Worm (Caenorhabditis elegans) whole organism, young adult: Measurements from ENCODE around the gene cdc-42.

ENCODE experiments used
- F10E7.11 ChIP-seq: sonication (generic microtip); optimal IDR thresholded peaks from 2 replicates; lab custom pipeline; 2017; ENCODE audit warnings: mild to moderate bottlenecking, missing genetic modification characterization, moderate library complexity, missing compliant biosample characterization
- F22D6.2 ChIP-seq: sonication (generic microtip); optimal IDR thresholded peaks from 2 replicates; lab custom pipeline; 2016; ENCODE audit warnings: mild to moderate bottlenecking, missing genetic modification characterization, missing compliant biosample characterization
- F33H1.4 ChIP-seq: fragments of 200-800 bp; sonication (Bioruptor generic); IDR thresholded peaks from 2 replicates; pipeline ENCODE4 v1.3.6; 2022; ENCODE audit warnings: missing genetic modification reagents, missing genetic modification characterization, missing compliant biosample characterization
- F37B4.10 ChIP-seq: fragments of 200-800 bp; sonication (Bioruptor generic); IDR thresholded peaks from 2 replicates; pipeline ENCODE4 v1.3.6; 2022; ENCODE audit warnings: missing genetic modification characterization, missing compliant biosample characterization
- T07F8.4 ChIP-seq: sonication (generic microtip); optimal IDR thresholded peaks from 2 replicates; lab custom pipeline; 2016; ENCODE audit warnings: mild to moderate bottlenecking, missing genetic modification characterization, moderate library complexity, missing compliant biosample characterization
- Y53F4B.3 ChIP-seq: fragments of 200-800 bp; sonication (Bioruptor generic); IDR thresholded peaks from 2 replicates; pipeline ENCODE4 v1.3.6; 2022; ENCODE audit warnings: missing genetic modification reagents, missing genetic modification characterization, missing compliant biosample characterization
- Y95B8A.8 ChIP-seq: fragments of 200-800 bp; sonication (Bioruptor generic); IDR thresholded peaks from 2 replicates; pipeline ENCODE4 v1.3.6; 2022; ENCODE audit warnings: missing genetic modification reagents, missing genetic modification characterization, missing compliant biosample characterization
- akir-1 ChIP-seq: fragments of 200-800 bp; sonication (Bioruptor generic); optimal IDR thresholded peaks from 2 replicates; lab custom pipeline; 2018; ENCODE audit warnings: mild to moderate bottlenecking, missing genetic modification characterization, moderate library complexity, missing compliant biosample characterization
- athp-1 ChIP-seq: sonication (generic microtip); optimal IDR thresholded peaks from 2 replicates; lab custom pipeline; 2017; ENCODE audit warnings: mild to moderate bottlenecking, missing genetic modification characterization, missing compliant biosample characterization
- attf-6 ChIP-seq: fragments of 200-800 bp; sonication (Bioruptor generic); IDR thresholded peaks from 2 replicates; pipeline ENCODE4 v1.3.6; 2022; ENCODE audit warnings: missing genetic modification reagents, missing genetic modification characterization, missing compliant biosample characterization
- ccch-3 ChIP-seq: fragments of 200-800 bp; sonication (Bioruptor generic); optimal IDR thresholded peaks from 2 replicates; lab custom pipeline; 2018; ENCODE audit warnings: mild to moderate bottlenecking, missing genetic modification characterization, missing compliant biosample characterization
- cebp-1 ChIP-seq, 2 experiments: fragments of 200-800 bp in 1 of 2; sonication (Bioruptor generic) in 1 of 2; sonication (generic microtip) in 1 of 2; IDR thresholded peaks in 1 of 2; optimal IDR thresholded peaks in 1 of 2; 2 replicates each; pipeline versions ENCODE4 v1.3.6 to Lab custom; 2017 to 2022; ENCODE audit warnings: missing compliant biosample characterization in 2 of 2, missing genetic modification characterization in 2 of 2, mild to moderate bottlenecking in 1 of 2, missing genetic modification reagents in 1 of 2, moderate library complexity in 1 of 2
- cebp-2 ChIP-seq: fragments of 200-800 bp; sonication (Bioruptor generic); IDR thresholded peaks from 2 replicates; pipeline ENCODE4 v1.3.6; 2022; ENCODE audit warnings: missing genetic modification characterization, missing compliant biosample characterization
- ceh-100 ChIP-seq: fragments of 200-800 bp; sonication (Bioruptor generic); IDR thresholded peaks from 2 replicates; pipeline ENCODE4 v1.3.6; 2022; ENCODE audit warnings: missing genetic modification reagents, missing genetic modification characterization, missing compliant biosample characterization
- ceh-91 ChIP-seq: fragments of 200-800 bp; sonication (Bioruptor generic); IDR thresholded peaks from 2 replicates; pipeline ENCODE4 v1.3.6; 2022; ENCODE audit warnings: missing genetic modification reagents, missing genetic modification characterization, missing compliant biosample characterization
- die-1 ChIP-seq: sonication (generic microtip); optimal IDR thresholded peaks from 2 replicates; lab custom pipeline; 2016; ENCODE audit warnings: missing genotype, mild to moderate bottlenecking, missing genetic modification characterization, missing compliant biosample characterization
- dpff-1 ChIP-seq: sonication (generic microtip); optimal IDR thresholded peaks from 2 replicates; lab custom pipeline; 2017; ENCODE audit warnings: mild to moderate bottlenecking, missing genetic modification characterization, missing compliant biosample characterization
- dpl-1 ChIP-seq: fragments of 150-350 bp; optimal IDR thresholded peaks from 2 replicates; lab custom pipeline; 2014; ENCODE audit warnings: missing biosample characterization, missing genetic modification reagents, missing genetic modification characterization
- efl-1 ChIP-seq: fragments of 150-350 bp; optimal IDR thresholded peaks from 2 replicates; lab custom pipeline; 2014; ENCODE audit warnings: missing biosample characterization, missing genetic modification reagents, missing genetic modification characterization
- egl-44 ChIP-seq: fragments of 200-800 bp; sonication (Bioruptor generic); IDR thresholded peaks from 2 replicates; pipeline ENCODE4 v1.3.6; 2022; ENCODE audit warnings: missing genetic modification reagents, missing genetic modification characterization, missing compliant biosample characterization
- ets-4 ChIP-seq: fragments of 200-800 bp; sonication (Bioruptor generic); optimal IDR thresholded peaks from 2 replicates; lab custom pipeline; 2018; ENCODE audit warnings: mild to moderate bottlenecking, missing genetic modification characterization, missing compliant biosample characterization
- fkh-3 ChIP-seq: sonication (generic microtip); optimal IDR thresholded peaks from 2 replicates; lab custom pipeline; 2016; ENCODE audit warnings: mild to moderate bottlenecking, missing genetic modification characterization, missing compliant biosample characterization
- let-607 ChIP-seq, 2 experiments: fragments of 200-800 bp in 1 of 2; sonication (Bioruptor generic) in 1 of 2; sonication (generic microtip) in 1 of 2; optimal IDR thresholded peaks; 2 replicates each; lab custom pipeline; 2016 to 2018; ENCODE audit warnings: mild to moderate bottlenecking in 2 of 2, missing compliant biosample characterization in 2 of 2, missing genetic modification characterization in 2 of 2, moderate library complexity in 2 of 2, missing genotype in 1 of 2
- lin-26 ChIP-seq: fragments of 200-800 bp; sonication (Bioruptor generic); IDR thresholded peaks from 2 replicates; pipeline ENCODE4 v1.3.6; 2022; ENCODE audit warnings: missing genetic modification reagents, missing genetic modification characterization, missing compliant biosample characterization
- lin-40 ChIP-seq: sonication (generic microtip); optimal IDR thresholded peaks from 2 replicates; lab custom pipeline; 2016; ENCODE audit warnings: missing genetic modification characterization, mild to moderate bottlenecking, missing compliant biosample characterization, missing genotype, missing genetic modification reagents
- madf-8 ChIP-seq: fragments of 200-800 bp; sonication (Bioruptor generic); conservative IDR thresholded peaks from 2 replicates; pipeline ENCODE4 v1.3.6; 2022; ENCODE audit warnings: missing genetic modification reagents, missing genetic modification characterization, missing compliant biosample characterization
- mel-28 ChIP-seq: sonication (generic microtip); optimal IDR thresholded peaks from 2 replicates; lab custom pipeline; 2016; ENCODE audit warnings: borderline replicate concordance, mild to moderate bottlenecking, missing genetic modification characterization, missing compliant biosample characterization
- mes-4 ChIP-seq: sonication (generic microtip); optimal IDR thresholded peaks from 2 replicates; lab custom pipeline; 2016; ENCODE audit warnings: missing genotype, missing genetic modification characterization, missing compliant biosample characterization
- nfya-2 ChIP-seq: fragments of 200-800 bp; sonication (Bioruptor generic); IDR thresholded peaks from 2 replicates; pipeline ENCODE4 v1.3.6; 2022; ENCODE audit warnings: missing genetic modification reagents, missing genetic modification characterization, missing compliant biosample characterization
- rcor-1 ChIP-seq: fragments of 200-800 bp; sonication (Bioruptor generic); IDR thresholded peaks from 2 replicates; pipeline ENCODE4 v1.3.6; 2022; ENCODE audit warnings: missing genetic modification reagents, missing genetic modification characterization, missing compliant biosample characterization
- rec-8 ChIP-seq, 2 experiments: sonication (generic microtip); optimal IDR thresholded peaks; 2 replicates each; lab custom pipeline; 2016; ENCODE audit warnings: mild to moderate bottlenecking in 2 of 2, missing genetic modification characterization in 2 of 2, missing genetic modification reagents in 2 of 2, missing genotype in 2 of 2, missing biosample characterization in 1 of 2, missing compliant biosample characterization in 1 of 2, moderate library complexity in 1 of 2
- repo-1 ChIP-seq: sonication (generic microtip); optimal IDR thresholded peaks from 2 replicates; lab custom pipeline; 2017; ENCODE audit warnings: mild to moderate bottlenecking, missing genetic modification characterization, missing compliant biosample characterization
- snpc-1.3 ChIP-seq: sonication (generic microtip); optimal IDR thresholded peaks from 2 replicates; lab custom pipeline; 2017; ENCODE audit warnings: missing genetic modification characterization, mild to moderate bottlenecking, missing compliant biosample characterization, antibody characterized with exemption, moderate library complexity, missing genotype, missing genetic modification reagents; ENCODE audit not compliant: insufficient read depth
- snpc-3.4 ChIP-seq: sonication (generic microtip); optimal IDR thresholded peaks from 2 replicates; lab custom pipeline; 2017; ENCODE audit warnings: missing genetic modification characterization, mild to moderate bottlenecking, missing compliant biosample characterization, antibody characterized with exemption, moderate library complexity, missing genotype, missing genetic modification reagents
- snpc-4 ChIP-seq, 5 experiments: fragments of 150-350 bp in 1 of 5; sonication (generic microtip) in 4 of 5; optimal IDR thresholded peaks; 2 replicates each; lab custom pipeline; 2014 to 2018; ENCODE audit warnings: missing genetic modification characterization in 5 of 5, missing biosample characterization in 3 of 5, antibody characterized with exemption in 2 of 5, mild to moderate bottlenecking in 2 of 5, missing compliant biosample characterization in 2 of 5, missing genotype in 2 of 5, moderate library complexity in 2 of 5, missing genetic modification reagents in 1 of 5
- tlf-1 ChIP-seq: fragments of 200-800 bp; sonication (Bioruptor generic); optimal IDR thresholded peaks from 2 replicates; lab custom pipeline; 2018; ENCODE audit warnings: mild to moderate bottlenecking, missing genetic modification characterization, missing compliant biosample characterization
- unc-130 ChIP-seq: sonication (generic microtip); optimal IDR thresholded peaks from 2 replicates; lab custom pipeline; 2016; ENCODE audit warnings: missing genetic modification reagents, missing genetic modification characterization, missing compliant biosample characterization
- zfh-2 ChIP-seq: fragments of 200-800 bp; sonication (Bioruptor generic); conservative IDR thresholded peaks from 2 replicates; pipeline ENCODE4 v1.3.6; 2022; ENCODE audit warnings: missing genetic modification reagents, missing genetic modification characterization, missing compliant biosample characterization
- ztf-18 ChIP-seq: sonication (generic microtip); optimal IDR thresholded peaks from 2 replicates; lab custom pipeline; 2016; ENCODE audit warnings: missing genotype, mild to moderate bottlenecking, missing genetic modification characterization, missing compliant biosample characterization
- ztf-28 ChIP-seq: fragments of 200-800 bp; sonication (Bioruptor generic); IDR thresholded peaks from 2 replicates; pipeline ENCODE4 v1.3.6; 2022; ENCODE audit warnings: missing genetic modification reagents, missing genetic modification characterization, missing compliant biosample characterization
- ztf-6 ChIP-seq: fragments of 200-800 bp; sonication (Bioruptor generic); IDR thresholded peaks from 2 replicates; pipeline ENCODE4 v1.3.6; 2022; ENCODE audit warnings: missing genetic modification reagents, missing genetic modification characterization, missing compliant biosample characterization

cdc-42 gene

ce11 chrII:7663704-7664660 lies 47.7 kb downstream of the cdc-42 start, which contains the start of the genes F18A1.7 and rpa-1 (continued):
- TF ChIP-seq ccch-3 (GFP tag; lab: Kevin White, UChicago) (no peak), F22D6.2 (tag; lab: Kevin White, UChicago) (no peak), ceh-91 (GFP tag; lab: Robert Waterston, UW) (peak; percentile 96), fkh-3 (no peak), Y95B8A.8 (GFP tag; lab: Robert Waterston, UW) (0 out of 2 replicates have a peak, but pooled peaks have one; percentile 66), lin-26 (GFP tag; lab: Robert Waterston, UW) (no peak), unc-130 (GFP tag; lab: Kevin White, UChicago) (peak; percentile 87), nfya-2 (no peak)
- TF ChIP-seq, all 124 proteins: peak for 33

DNA sequence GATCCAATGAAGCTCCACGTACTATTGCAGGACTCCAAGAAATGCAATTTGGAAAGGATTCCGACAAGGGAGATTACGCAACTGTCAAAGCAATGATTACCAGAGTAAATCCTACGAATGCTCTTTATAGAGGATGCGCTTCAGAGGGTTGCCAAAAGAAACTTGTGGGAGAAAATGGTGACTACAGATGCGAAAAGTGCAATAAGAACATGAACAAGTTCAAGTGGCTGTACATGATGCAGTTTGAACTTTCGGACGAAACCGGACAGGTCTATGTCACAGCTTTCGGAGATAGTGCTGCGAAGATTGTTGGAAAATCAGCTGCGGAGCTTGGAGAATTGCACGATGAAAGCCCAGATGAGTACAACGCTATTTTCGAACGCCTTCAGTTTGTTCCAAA lies 50.1 kb downstream of the cdc-42 start:
- 0 out of 2 replicates have a peak, but pooled peaks have one; percentile 9 for TF ChIP-seq F37B4.10 (GFP tag; lab: Robert Waterston, UW)
- TF ChIP-seq attf-6 (GFP tag; lab: Robert Waterston, UW): no peak
- TF ChIP-seq, all 124 proteins: peak for 1

DNA sequence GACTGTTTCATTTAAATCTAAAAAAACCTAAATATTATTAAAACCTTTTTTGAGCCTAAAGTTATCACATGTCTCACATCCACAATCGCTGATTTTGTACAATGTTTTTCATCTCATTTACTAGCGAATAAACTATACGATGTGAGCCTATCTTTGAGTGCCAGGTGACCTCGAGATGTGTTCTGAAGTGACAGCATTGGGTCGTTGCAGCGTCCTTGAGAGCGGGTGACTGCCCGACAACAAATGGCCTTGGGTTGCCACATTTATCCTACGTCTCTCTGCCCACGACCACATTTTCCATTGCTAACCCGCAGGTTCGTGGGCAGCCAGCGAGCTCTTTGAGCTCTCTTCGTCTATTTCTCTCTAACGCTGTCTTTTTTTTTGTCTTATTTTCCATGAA lies 50.7 kb downstream of the cdc-42 start, which contains the start of gene lir-2:
TSS of gene lir-2 (plus strand) at position 301 of the 400 bp plus-strand sequence.
- TF ChIP-seq tlf-1 (no peak), athp-1 (tag; lab: Kevin White, UChicago) (no peak), F33H1.4 (no peak), cebp-2 (GFP tag; lab: Robert Waterston, UW) (no peak), zfh-2 (GFP tag; lab: Robert Waterston, UW) (0 out of 2 replicates have a peak, but pooled peaks have one; percentile 22), snpc-4 (GFP tag; optimal IDR thresholded peaks at IDR 0.05; lab: Kevin White, UChicago) (no peak), snpc-4 (tag; optimal IDR thresholded peaks at IDR 0.05; lab: Kevin White, UChicago) (no peak), rcor-1 (GFP tag; lab: Robert Waterston, UW) (peak; percentile 21; the same call in 1 of the 2 replicates), efl-1 (GFP tag; lab: Kevin White, UChicago) (no peak), mel-28 (tag; lab: Kevin White, UChicago) (no peak), snpc-1.3 (tag; lab: Kevin White, UChicago) (no peak), Y53F4B.3 (GFP tag; lab: Robert Waterston, UW) (no peak), rec-8 (tag; optimal IDR thresholded peaks at IDR 0.05; lab: Kevin White, UChicago) (no peak), cebp-1 (GFP tag; IDR thresholded peaks at IDR 0.05; lab: Robert Waterston, UW) (no peak), cebp-1 (tag; optimal IDR thresholded peaks at IDR 0.05; lab: Kevin White, UChicago) (peak; percentile 20), T07F8.4 (tag; lab: Kevin White, UChicago) (no peak), ztf-6 (no peak), ets-4 (GFP tag; lab: Kevin White, UChicago) (no peak), dpff-1 (no peak), mes-4 (tag; lab: Kevin White, UChicago) (no peak), lin-40 (no peak), F10E7.11 (tag; lab: Kevin White, UChicago) (no peak), dpl-1 (GFP tag; lab: Kevin White, UChicago) (no peak), let-607 (tag; optimal IDR thresholded peaks at IDR 0.05; lab: Kevin White, UChicago) (no peak), ztf-28 (no peak), die-1 (tag; lab: Kevin White, UChicago) (no peak), ztf-18 (no peak), akir-1 (no peak), snpc-3.4 (no peak), ceh-100 (GFP tag; lab: Robert Waterston, UW) (no peak), egl-44 (no peak), repo-1 (tag; lab: Kevin White, UChicago) (no peak), madf-8 (GFP tag; lab: Robert Waterston, UW) (no peak)
